Worm (Caenorhabditis elegans): ENCODE results near the gene srg-15.

srg-15 gene

DNA sequence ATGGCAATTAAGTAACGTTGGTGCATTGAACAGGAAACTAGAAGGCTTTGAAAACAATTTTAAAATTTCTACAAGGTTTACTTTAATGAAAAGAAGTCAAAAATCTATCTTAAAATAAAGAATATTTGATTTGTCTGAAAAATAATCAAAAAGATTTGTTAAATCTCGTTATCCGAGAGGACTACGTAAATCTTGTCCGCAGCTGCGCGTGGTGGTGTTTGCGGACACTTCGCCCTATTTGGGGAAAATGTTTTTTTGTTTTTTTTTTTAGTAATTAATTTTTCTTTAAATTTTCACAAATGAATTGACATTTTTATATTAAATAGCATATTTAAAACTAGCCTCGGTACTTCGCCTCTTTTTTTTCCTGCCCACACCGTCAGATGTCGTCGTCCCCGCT lies 26.3 kb downstream of the srg-15 start:
- TF ChIP-seq flt-1 (GFP tag; IDR thresholded peaks at IDR 0.05): 0 out of 2 replicates have a peak, but pooled peaks have one; percentile 22
- TF ChIP-seq tbx-37 (GFP tag; conservative IDR thresholded peaks at IDR 0.05): no peak

DNA sequence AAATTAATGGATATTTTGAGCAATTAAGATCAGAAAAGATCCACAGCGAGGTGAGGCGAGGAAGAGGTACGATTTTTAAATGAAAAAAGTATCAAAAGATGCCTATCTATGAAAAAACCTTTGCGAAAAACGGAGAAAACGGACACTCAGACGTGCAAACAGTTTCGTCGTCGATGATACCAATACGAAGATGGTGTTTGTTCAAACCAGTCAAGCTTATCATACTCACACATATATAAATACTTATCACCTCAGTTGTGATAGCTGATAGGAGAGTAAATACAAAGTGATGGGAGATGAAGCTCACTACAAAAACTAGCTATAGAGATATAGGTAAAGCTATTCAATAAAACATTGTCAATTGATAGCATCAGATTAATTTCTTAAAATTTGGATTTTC lies 30.4 kb downstream of the srg-15 start:
- TF ChIP-seq hmbx-1 (tag; optimal IDR thresholded peaks at IDR 0.05) (no peak), hnd-1 (tag; optimal IDR thresholded peaks at IDR 0.05) (no peak), tbx-37 (GFP tag; conservative IDR thresholded peaks at IDR 0.05) (no peak), sea-1 (GFP tag; conservative IDR thresholded peaks at IDR 0.05) (no peak), B0310.2 (tag; optimal IDR thresholded peaks at IDR 0.05) (no peak), ceh-13 (GFP tag; optimal IDR thresholded peaks at IDR 0.05) (no peak), pes-1 (GFP tag; IDR thresholded peaks at IDR 0.05) (no peak), hmg-4 (GFP tag; optimal IDR thresholded peaks at IDR 0.05) (no peak), ama-1 (optimal IDR thresholded peaks at IDR 0.05) (no peak), ceh-36 (tag; optimal IDR thresholded peaks at IDR 0.05) (no peak), ets-7 (tag; optimal IDR thresholded peaks at IDR 0.05) (no peak)

DNA sequence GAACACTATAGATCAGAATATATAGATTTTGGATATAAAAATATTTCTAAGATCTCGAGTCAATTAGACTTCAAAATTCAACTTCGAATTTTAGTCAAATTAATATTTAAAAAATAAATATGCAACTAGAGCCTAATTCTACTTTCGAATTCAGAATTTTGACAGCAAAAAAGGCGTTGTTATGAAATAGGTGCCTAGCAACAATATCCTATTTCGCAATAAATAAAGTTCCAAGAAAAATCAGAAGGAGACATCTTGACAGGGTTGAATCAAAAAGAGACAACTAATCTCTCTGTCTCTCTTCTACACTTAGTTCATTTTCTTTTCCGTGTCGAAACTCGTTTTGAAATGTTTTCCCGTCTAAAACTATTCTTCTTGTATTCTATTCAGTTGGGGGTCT lies 34.8 kb downstream of the srg-15 start:
- TF ChIP-seq ceh-13 (GFP tag; optimal IDR thresholded peaks at IDR 0.05): no peak
- TF ChIP-seq F13C5.2 (tag; optimal IDR thresholded peaks at IDR 0.05): no peak
- TF ChIP-seq tbx-11 (GFP tag; IDR thresholded peaks at IDR 0.05): no peak
- no peak for TF ChIP-seq sea-1 (GFP tag; conservative IDR thresholded peaks at IDR 0.05)
- TF ChIP-seq tbx-37 (GFP tag; conservative IDR thresholded peaks at IDR 0.05): no peak
- TF ChIP-seq scrt-1 (GFP tag; IDR thresholded peaks at IDR 0.05): no peak
- no peak for TF ChIP-seq hmbx-1 (tag; optimal IDR thresholded peaks at IDR 0.05)
- no peak for TF ChIP-seq ets-7 (tag; optimal IDR thresholded peaks at IDR 0.05)
- no peak for TF ChIP-seq aly-1 (tag; optimal IDR thresholded peaks at IDR 0.05)
- TF ChIP-seq pes-1 (GFP tag; IDR thresholded peaks at IDR 0.05): no peak
- no peak for TF ChIP-seq ama-1 (optimal IDR thresholded peaks at IDR 0.05)
- TF ChIP-seq hnd-1 (tag; optimal IDR thresholded peaks at IDR 0.05): no peak

DNA sequence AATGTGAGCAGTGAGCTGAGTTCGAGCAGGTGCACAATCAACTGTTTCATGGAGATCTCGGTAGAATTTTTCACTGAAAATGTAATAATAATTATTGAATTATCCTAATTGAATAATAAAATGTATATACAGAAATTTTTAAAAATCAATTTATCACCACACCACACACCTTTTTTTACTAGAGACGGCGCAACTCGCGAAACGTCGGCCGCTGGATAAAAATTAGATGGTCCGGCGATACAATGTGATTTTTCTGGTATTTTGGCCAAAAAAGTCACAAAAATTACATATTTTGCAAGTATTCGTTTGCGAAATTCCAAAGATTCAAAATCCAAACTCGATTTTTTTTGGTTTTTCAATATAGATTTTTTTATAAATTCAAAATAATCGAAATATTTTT lies 39.4 kb downstream of the srg-15 start:
- no peak for TF ChIP-seq sea-1 (GFP tag; conservative IDR thresholded peaks at IDR 0.05)
- no peak for TF ChIP-seq ceh-13 (GFP tag; optimal IDR thresholded peaks at IDR 0.05)
- no peak for TF ChIP-seq hnd-1 (tag; optimal IDR thresholded peaks at IDR 0.05)
- no peak for TF ChIP-seq scrt-1 (GFP tag; IDR thresholded peaks at IDR 0.05)
- TF ChIP-seq ama-1 (optimal IDR thresholded peaks at IDR 0.05): no peak
- no peak for TF ChIP-seq tbx-37 (GFP tag; conservative IDR thresholded peaks at IDR 0.05)
- TF ChIP-seq ceh-36 (tag; optimal IDR thresholded peaks at IDR 0.05): no peak
- TF ChIP-seq tra-4 (tag; optimal IDR thresholded peaks at IDR 0.05): no peak
- no peak for TF ChIP-seq pes-1 (GFP tag; IDR thresholded peaks at IDR 0.05)
- TF ChIP-seq tbx-11 (GFP tag; IDR thresholded peaks at IDR 0.05): no peak
- TF ChIP-seq ets-7 (tag; optimal IDR thresholded peaks at IDR 0.05): no peak
- TF ChIP-seq flt-1 (GFP tag; IDR thresholded peaks at IDR 0.05): no peak
- TF ChIP-seq hmbx-1 (tag; optimal IDR thresholded peaks at IDR 0.05): no peak
- TF ChIP-seq aly-1 (tag; optimal IDR thresholded peaks at IDR 0.05): no peak
- no peak for TF ChIP-seq hmg-4 (GFP tag; optimal IDR thresholded peaks at IDR 0.05)

DNA sequence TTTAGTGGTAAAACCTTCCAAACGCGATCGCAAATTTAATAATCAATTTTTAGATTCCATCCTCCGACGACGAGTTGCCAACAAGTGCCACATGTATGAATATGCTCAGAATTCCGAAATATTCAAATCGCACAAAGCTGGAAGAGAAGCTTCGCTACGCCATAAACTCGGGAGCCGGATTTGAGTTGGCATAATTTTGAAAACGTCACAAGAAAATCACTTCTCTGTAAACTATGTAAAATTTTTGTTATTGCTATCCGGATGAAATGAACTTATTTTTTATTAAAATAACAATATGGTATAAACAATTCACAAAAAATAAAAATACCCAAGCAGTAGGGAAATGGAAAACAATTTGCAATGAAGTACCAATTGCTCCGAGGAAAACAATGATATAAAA lies 41.3 kb downstream of the srg-15 start:
- TF ChIP-seq ceh-13 (GFP tag; optimal IDR thresholded peaks at IDR 0.05) (no peak), tra-4 (tag; optimal IDR thresholded peaks at IDR 0.05) (no peak), aly-1 (tag; optimal IDR thresholded peaks at IDR 0.05) (no peak), hnd-1 (tag; optimal IDR thresholded peaks at IDR 0.05) (no peak), flt-1 (GFP tag; IDR thresholded peaks at IDR 0.05) (no peak), hmbx-1 (tag; optimal IDR thresholded peaks at IDR 0.05) (no peak), F13C5.2 (tag; optimal IDR thresholded peaks at IDR 0.05) (no peak), B0310.2 (tag; optimal IDR thresholded peaks at IDR 0.05) (no peak), hmg-4 (GFP tag; optimal IDR thresholded peaks at IDR 0.05) (no peak), tbx-11 (GFP tag; IDR thresholded peaks at IDR 0.05) (no peak), tbx-37 (GFP tag; conservative IDR thresholded peaks at IDR 0.05) (no peak), sea-1 (GFP tag; conservative IDR thresholded peaks at IDR 0.05) (no peak), ets-7 (tag; optimal IDR thresholded peaks at IDR 0.05) (no peak), ama-1 (optimal IDR thresholded peaks at IDR 0.05) (no peak), scrt-1 (GFP tag; IDR thresholded peaks at IDR 0.05) (no peak), ceh-36 (tag; optimal IDR thresholded peaks at IDR 0.05) (no peak), pes-1 (GFP tag; IDR thresholded peaks at IDR 0.05) (no peak)

DNA sequence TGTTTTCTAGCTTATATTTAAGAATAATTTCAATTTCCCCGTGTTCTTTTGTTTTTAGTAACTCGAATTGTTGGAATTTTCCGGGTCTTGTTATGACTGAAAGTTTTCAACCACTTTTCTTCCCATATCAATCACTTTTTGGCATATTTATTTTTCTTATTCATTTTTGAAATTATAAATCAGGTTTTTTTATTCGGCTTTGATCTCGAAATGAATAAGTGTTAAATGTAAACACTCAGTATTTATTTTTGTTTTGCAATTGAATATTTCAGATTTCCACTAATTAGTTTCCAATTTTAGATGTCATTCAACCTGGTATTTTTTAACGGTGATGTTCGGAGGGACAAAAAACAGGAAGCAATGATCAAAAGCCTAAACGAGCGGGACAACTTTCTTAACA lies 45.7 kb downstream of the srg-15 start, which contains the start of gene etc-1:
Gene etc-1, plus strand, starts transcription at position 301 of the 400 bp plus-strand sequence.
- TF ChIP-seq hmg-4 (GFP tag; optimal IDR thresholded peaks at IDR 0.05) (no peak), tra-4 (tag; optimal IDR thresholded peaks at IDR 0.05) (no peak), sea-1 (GFP tag; conservative IDR thresholded peaks at IDR 0.05) (no peak), ceh-13 (GFP tag; optimal IDR thresholded peaks at IDR 0.05) (no peak)

DNA sequence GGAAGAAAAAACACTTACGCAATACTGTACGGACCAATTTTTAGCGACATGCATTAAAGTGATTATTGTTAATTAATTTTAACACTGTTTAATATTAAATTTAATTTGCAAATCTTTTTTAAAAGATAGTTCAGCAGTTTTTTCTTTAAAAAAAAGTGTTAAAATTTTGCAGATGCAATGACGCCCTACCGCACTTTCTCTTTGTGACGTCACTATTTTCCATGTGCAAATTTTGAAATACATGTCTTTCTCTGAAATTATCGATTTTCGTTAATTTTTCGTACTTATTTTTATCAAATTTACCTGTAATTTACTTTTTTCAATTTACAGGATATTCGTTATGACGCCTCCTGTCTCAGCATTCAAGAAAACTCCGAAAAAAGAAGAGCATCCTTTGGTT lies 48.7 kb downstream of the srg-15 start, which contains the start of the genes piga-1 and eif-2Bepsilon:
Gene piga-1, minus strand, starts transcription at position 174 of the 400 bp plus-strand sequence.
Gene eif-2Bepsilon, plus strand, starts transcription at position 331 of the 400 bp plus-strand sequence.
- TF ChIP-seq tbx-37 (GFP tag; conservative IDR thresholded peaks at IDR 0.05) (no peak), F13C5.2 (tag; optimal IDR thresholded peaks at IDR 0.05) (no peak), tra-4 (tag; optimal IDR thresholded peaks at IDR 0.05) (no peak), hnd-1 (tag; optimal IDR thresholded peaks at IDR 0.05) (no peak), ets-7 (tag; optimal IDR thresholded peaks at IDR 0.05) (no peak), ceh-13 (GFP tag; optimal IDR thresholded peaks at IDR 0.05) (no peak), hmbx-1 (tag; optimal IDR thresholded peaks at IDR 0.05) (no peak), aly-1 (tag; optimal IDR thresholded peaks at IDR 0.05) (no peak), flt-1 (GFP tag; IDR thresholded peaks at IDR 0.05) (no peak), ama-1 (optimal IDR thresholded peaks at IDR 0.05) (no peak), B0310.2 (tag; optimal IDR thresholded peaks at IDR 0.05) (no peak), sea-1 (GFP tag; conservative IDR thresholded peaks at IDR 0.05) (no peak), ceh-36 (tag; optimal IDR thresholded peaks at IDR 0.05) (no peak), scrt-1 (GFP tag; IDR thresholded peaks at IDR 0.05) (no peak), hmg-4 (GFP tag; optimal IDR thresholded peaks at IDR 0.05) (no peak), tbx-11 (GFP tag; IDR thresholded peaks at IDR 0.05) (no peak), pes-1 (GFP tag; IDR thresholded peaks at IDR 0.05) (no peak)

DNA sequence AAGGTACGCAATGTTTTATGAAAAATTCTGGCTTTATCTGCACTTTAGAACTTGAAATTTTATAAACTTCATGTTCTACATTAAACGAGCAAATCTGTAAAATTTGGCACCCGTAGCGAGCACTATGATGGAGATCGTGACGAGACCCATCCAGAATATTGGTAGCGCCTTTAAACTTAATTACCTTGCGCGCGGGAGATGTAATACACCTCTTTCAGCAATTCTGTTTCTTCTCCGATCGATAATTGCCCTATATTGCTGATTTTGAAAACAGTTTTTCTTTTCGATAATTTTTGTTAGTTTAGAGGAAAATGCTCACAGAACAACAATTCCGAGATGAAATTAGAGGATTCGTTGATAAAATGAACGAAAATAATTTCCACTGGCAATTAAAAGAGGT lies 51.4 kb downstream of the srg-15 start, which contains the start of gene atg-10:
Gene atg-10, plus strand, starts transcription at position 301 of the 400 bp plus-strand sequence.
- no peak for TF ChIP-seq ets-7 (tag; optimal IDR thresholded peaks at IDR 0.05)
- TF ChIP-seq ceh-13 (GFP tag; optimal IDR thresholded peaks at IDR 0.05): no peak
- TF ChIP-seq sea-1 (GFP tag; conservative IDR thresholded peaks at IDR 0.05): no peak
- no peak for TF ChIP-seq ceh-36 (tag; optimal IDR thresholded peaks at IDR 0.05)
- no peak for TF ChIP-seq F13C5.2 (tag; optimal IDR thresholded peaks at IDR 0.05)
- no peak for TF ChIP-seq tbx-11 (GFP tag; IDR thresholded peaks at IDR 0.05)
- TF ChIP-seq ama-1 (optimal IDR thresholded peaks at IDR 0.05): no peak
- no peak for TF ChIP-seq hmg-4 (GFP tag; optimal IDR thresholded peaks at IDR 0.05)
- TF ChIP-seq hnd-1 (tag; optimal IDR thresholded peaks at IDR 0.05): no peak
- no peak for TF ChIP-seq B0310.2 (tag; optimal IDR thresholded peaks at IDR 0.05)
- TF ChIP-seq tra-4 (tag; optimal IDR thresholded peaks at IDR 0.05): no peak
- no peak for TF ChIP-seq tbx-37 (GFP tag; conservative IDR thresholded peaks at IDR 0.05)
